Fruit fly (Drosophila melanogaster): ENCODE data around the gene CG18823.

dm6 chrX:945446-946013 lies 44.8 kb upstream of the CG18823 start, which contains the start of gene CG3703:
- TF ChIP-seq ttk (optimal IDR thresholded peaks at IDR 0.05) (no peak), Myc (optimal IDR thresholded peaks at IDR 0.05) (no peak), psq (optimal IDR thresholded peaks at IDR 0.05) (no peak), Sin3A (optimal IDR thresholded peaks at IDR 0.05) (no peak), insv (optimal IDR thresholded peaks at IDR 0.05) (no peak), h (optimal IDR thresholded peaks at IDR 0.05) (no peak)

Data from Kc167 (cell line).